Fruit fly (Drosophila melanogaster) whole organism, embryonic: ENCODE data around the gene CG43678.

ENCODE experiments used
- Aef1 ChIP-seq: fragments of 200-800 bp; sonication (Bioruptor generic); IDR thresholded peaks from 3 replicates; pipeline ENCODE4 v1.3.6; 2022; ENCODE audit warnings: missing biosample characterization, missing genetic modification characterization
- BEAF-32 ChIP-seq: fragments of 200-800 bp; sonication (Bioruptor generic); optimal IDR thresholded peaks from 3 replicates; lab custom pipeline; 2017; ENCODE audit warnings: missing biosample characterization, missing genetic modification characterization, mild to moderate bottlenecking, moderate library complexity, missing genetic modification reagents
- C15 ChIP-seq: fragments of 200-800 bp; sonication (Bioruptor generic); IDR thresholded peaks from 3 replicates; pipeline ENCODE4 v1.3.6; 2022; ENCODE audit warnings: missing biosample characterization, missing genetic modification characterization
- CG10147 ChIP-seq: fragments of 200-800 bp; sonication (Bioruptor generic); optimal IDR thresholded peaks from 2 replicates; lab custom pipeline; 2019; ENCODE audit warnings: missing biosample characterization, mild to moderate bottlenecking, missing genetic modification characterization, moderate library complexity
- CG13296 ChIP-seq: fragments of 200-800 bp; sonication (Bioruptor generic); optimal IDR thresholded peaks from 3 replicates; lab custom pipeline; 2018; ENCODE audit warnings: missing biosample characterization, mild to moderate bottlenecking, missing genetic modification characterization
- CG14441 ChIP-seq: fragments of 200-800 bp; sonication (Bioruptor generic); IDR thresholded peaks from 2 replicates; pipeline ENCODE4 v1.3.6; 2022; ENCODE audit warnings: missing biosample characterization, missing genetic modification characterization
- CG17361 ChIP-seq: fragments of 200-800 bp; sonication (Bioruptor generic); IDR thresholded peaks from 3 replicates; pipeline ENCODE4 v1.3.6; 2022; ENCODE audit warnings: missing biosample characterization, missing genetic modification characterization
- CG17802 ChIP-seq: fragments of 200-800 bp; sonication (Bioruptor generic); optimal IDR thresholded peaks from 2 replicates; lab custom pipeline; 2018; ENCODE audit warnings: missing biosample characterization, mild to moderate bottlenecking, missing genetic modification characterization, moderate library complexity
- CG17912 ChIP-seq: fragments of 200-800 bp; sonication (Bioruptor generic); optimal IDR thresholded peaks from 2 replicates; lab custom pipeline; 2018; ENCODE audit warnings: missing biosample characterization, mild to moderate bottlenecking, missing genetic modification characterization
- CG1832 ChIP-seq: fragments of 200-800 bp; sonication (Bioruptor generic); optimal IDR thresholded peaks from 2 replicates; lab custom pipeline; 2017; ENCODE audit warnings: missing biosample characterization, mild to moderate bottlenecking, missing genetic modification characterization, inconsistent platforms
- CG2120 ChIP-seq: fragments of 200-800 bp; sonication (Bioruptor generic); optimal IDR thresholded peaks from 3 replicates; lab custom pipeline; 2016; ENCODE audit warnings: missing biosample characterization, missing genetic modification characterization
- CG30020 ChIP-seq: fragments of 200-800 bp; optimal IDR thresholded peaks from 2 replicates; lab custom pipeline; 2019; ENCODE audit warnings: missing biosample characterization, mild to moderate bottlenecking, missing genetic modification characterization, moderate library complexity
- CG3281 ChIP-seq: fragments of 200-800 bp; sonication (Bioruptor generic); optimal IDR thresholded peaks from 3 replicates; lab custom pipeline; 2017; ENCODE audit warnings: missing biosample characterization, mild to moderate bottlenecking, missing genetic modification characterization
- CG5245 ChIP-seq: fragments of 200-800 bp; sonication (Bioruptor generic); optimal IDR thresholded peaks from 3 replicates; lab custom pipeline; 2016; ENCODE audit warnings: missing biosample characterization, missing genetic modification characterization
- CG7839 ChIP-seq: fragments of 200-800 bp; sonication (Bioruptor generic); optimal IDR thresholded peaks from 3 replicates; lab custom pipeline; 2018; ENCODE audit warnings: missing biosample characterization, mild to moderate bottlenecking, missing genetic modification characterization, moderate library complexity
- CG8281 ChIP-seq: fragments of 200-800 bp; sonication (Bioruptor generic); optimal IDR thresholded peaks from 2 replicates; lab custom pipeline; 2018; ENCODE audit warnings: missing biosample characterization, mild to moderate bottlenecking, missing genetic modification characterization, moderate library complexity
- Dp ChIP-seq: fragments of 200-800 bp; sonication (Bioruptor generic); optimal IDR thresholded peaks from 2 replicates; lab custom pipeline; 2018; ENCODE audit warnings: missing biosample characterization, mild to moderate bottlenecking, missing genetic modification characterization, moderate library complexity
- Drgx ChIP-seq: fragments of 200-800 bp; sonication (Bioruptor generic); IDR thresholded peaks from 2 replicates; pipeline ENCODE4 v1.3.6; 2022; ENCODE audit warnings: missing biosample characterization, missing genetic modification characterization
- Hmr ChIP-seq: fragments of 200-800 bp; sonication (Bioruptor generic); optimal IDR thresholded peaks from 3 replicates; lab custom pipeline; 2017; ENCODE audit warnings: mild to moderate bottlenecking, missing biosample characterization, missing genetic modification reagents, missing genetic modification characterization
- Hr51 ChIP-seq, 2 experiments: fragments of 200-800 bp; sonication (Bioruptor generic); optimal IDR thresholded peaks; 2 replicates in 1 of 2; 3 replicates in 1 of 2; lab custom pipeline; 2016 to 2018; ENCODE audit warnings: missing biosample characterization in 2 of 2, missing genetic modification characterization in 2 of 2, mild to moderate bottlenecking in 1 of 2, moderate library complexity in 1 of 2
- Myb ChIP-seq: fragments of 200-800 bp; sonication (Bioruptor generic); optimal IDR thresholded peaks from 2 replicates; lab custom pipeline; 2016; ENCODE audit warnings: missing biosample characterization, missing genetic modification characterization
- Oaz ChIP-seq: fragments of 200-800 bp; sonication (Bioruptor generic); IDR thresholded peaks from 2 replicates; pipeline ENCODE4 v1.3.6; 2022; ENCODE audit warnings: missing biosample characterization, missing genetic modification characterization
- Spps ChIP-seq: fragments of 200-800 bp; sonication (Bioruptor generic); optimal IDR thresholded peaks from 2 replicates; lab custom pipeline; 2018; ENCODE audit warnings: missing biosample characterization, mild to moderate bottlenecking, missing genetic modification characterization
- Xrp1 ChIP-seq: fragments of 200-800 bp; sonication (Bioruptor generic); IDR thresholded peaks from 2 replicates; pipeline ENCODE4 v1.3.6; 2022; ENCODE audit warnings: missing biosample characterization, missing genetic modification characterization
- ac ChIP-seq: fragments of 200-800 bp; sonication (Bioruptor generic); optimal IDR thresholded peaks from 3 replicates; lab custom pipeline; 2017; ENCODE audit warnings: missing biosample characterization, mild to moderate bottlenecking, missing genetic modification characterization
- aop ChIP-seq: fragments of 200-800 bp; sonication (Bioruptor generic); IDR thresholded peaks from 2 replicates; pipeline ENCODE4 v1.3.6; 2022; ENCODE audit warnings: missing biosample characterization, missing genetic modification characterization
- ato ChIP-seq: fragments of 200-800 bp; sonication (Bioruptor generic); IDR thresholded peaks from 2 replicates; pipeline ENCODE4 v1.3.6; 2022; ENCODE audit warnings: missing biosample characterization, missing genetic modification characterization; ENCODE audit not compliant: partially characterized antibody
- bsh ChIP-seq, 2 experiments: fragments of 200-800 bp; sonication (Bioruptor generic); optimal IDR thresholded peaks; 2 replicates each; lab custom pipeline; 2017 to 2018; ENCODE audit warnings: mild to moderate bottlenecking in 2 of 2, missing biosample characterization in 2 of 2, missing genetic modification characterization in 2 of 2, moderate library complexity in 1 of 2
- caup ChIP-seq: fragments of 200-800 bp; sonication (Bioruptor generic); optimal IDR thresholded peaks from 3 replicates; lab custom pipeline; 2017; ENCODE audit warnings: missing biosample characterization, mild to moderate bottlenecking, missing genetic modification characterization, moderate library complexity; ENCODE audit not compliant: severe bottlenecking
- ewg ChIP-seq: fragments of 200-800 bp; sonication (Bioruptor generic); optimal IDR thresholded peaks from 3 replicates; lab custom pipeline; 2017; ENCODE audit warnings: mild to moderate bottlenecking, missing biosample characterization, missing genetic modification reagents, missing genetic modification characterization
- fd96Cb ChIP-seq: fragments of 200-800 bp; sonication (Bioruptor generic); optimal IDR thresholded peaks from 2 replicates; lab custom pipeline; 2018; ENCODE audit warnings: missing biosample characterization, mild to moderate bottlenecking, missing genetic modification characterization, moderate library complexity
- pan ChIP-seq, 4 experiments: fragments of >200 bp in 3 of 4; fragments of 200-800 bp in 1 of 4; sonication (Bioruptor generic) in 1 of 4; optimal IDR thresholded peaks in 3 of 4; IDR thresholded peaks in 1 of 4; 2 replicates each; pipeline versions ENCODE4 v1.3.6 to Lab custom; 2017 to 2022; ENCODE audit warnings: missing biosample characterization in 2 of 4, missing genetic modification characterization in 2 of 4, mixed read lengths in 1 of 4
- pnt ChIP-seq: fragments of 200-800 bp; sonication (Bioruptor generic); optimal IDR thresholded peaks from 3 replicates; lab custom pipeline; 2016; ENCODE audit warnings: missing biosample characterization, missing genetic modification characterization
- pzg ChIP-seq: fragments of 200-800 bp; sonication (Bioruptor generic); optimal IDR thresholded peaks from 3 replicates; lab custom pipeline; 2018; ENCODE audit warnings: missing biosample characterization, mild to moderate bottlenecking, missing genetic modification characterization, moderate library complexity
- ro ChIP-seq: fragments of 200-800 bp; sonication (Bioruptor generic); IDR thresholded peaks from 2 replicates; pipeline ENCODE4 v1.3.6; 2022; ENCODE audit warnings: missing biosample characterization, missing genetic modification characterization
- sens ChIP-seq: fragments of 200-800 bp; sonication (Bioruptor generic); peaks from one replicate; lab custom pipeline; 2016; ENCODE audit warnings: missing biosample characterization, missing genetic modification characterization
- stc ChIP-seq: fragments of 200-800 bp; sonication (Bioruptor generic); IDR thresholded peaks from 2 replicates; pipeline ENCODE4 v1.3.6; 2022; ENCODE audit warnings: missing biosample characterization, missing genetic modification characterization
- tna ChIP-seq: fragments of 200-800 bp; sonication (Bioruptor generic); IDR thresholded peaks from 2 replicates; pipeline ENCODE4 v1.3.6; 2022; ENCODE audit warnings: missing biosample characterization, missing genetic modification characterization; ENCODE audit not compliant: partially characterized antibody
- toy ChIP-seq: fragments of 200-800 bp; sonication (Bioruptor generic); IDR thresholded peaks from 2 replicates; pipeline ENCODE4 v1.3.6; 2022; ENCODE audit warnings: missing biosample characterization, missing genetic modification characterization
- twi ChIP-seq: fragments of 200-800 bp; optimal IDR thresholded peaks from 2 replicates; lab custom pipeline; 2019; ENCODE audit warnings: missing biosample characterization, mild to moderate bottlenecking, missing genetic modification characterization, moderate library complexity
- unpg ChIP-seq: fragments of 200-800 bp; sonication (Bioruptor generic); optimal IDR thresholded peaks from 3 replicates; lab custom pipeline; 2018; ENCODE audit warnings: missing biosample characterization, mild to moderate bottlenecking, missing genetic modification characterization, moderate library complexity
- vnd ChIP-seq: fragments of 200-800 bp; sonication (Bioruptor generic); IDR thresholded peaks from 3 replicates; pipeline ENCODE4 v1.3.6; 2022; ENCODE audit warnings: missing biosample characterization, missing genetic modification characterization; ENCODE audit not compliant: partially characterized antibody
- zfh1 ChIP-seq: fragments of 200-800 bp; sonication (Bioruptor generic); IDR thresholded peaks from 3 replicates; pipeline ENCODE4 v1.3.6; 2022; ENCODE audit warnings: missing biosample characterization, missing genetic modification characterization

Gene CG43678

dm6 chr3L:15006825-15007224 lies 42.5 kb downstream of the CG43678 start (continued):
- peak; percentile 36 to 45 for TF ChIP-seq bsh (GFP tag; optimal IDR thresholded peaks at IDR 0.05; lab: Kevin White, UChicago)

dm6 chr3L:15005774-15006173 lies 43.5 kb downstream of the CG43678 start:
- TF ChIP-seq bsh (GFP tag; optimal IDR thresholded peaks at IDR 0.05; lab: Kevin White, UChicago) (peak in 1 of 2 experiments; percentile 42), CG17361 (GFP tag; lab: Robert Waterston, UW) (0 out of 3 replicates have a peak, but pooled peaks have one; percentile 29), CG8281 (no peak), sens (GFP tag; lab: Kevin White, UChicago) (peak; percentile 31)

- TF ChIP-seq ro (GFP tag; lab: Robert Waterston, UW): no peak
- no peak for TF ChIP-seq tna (GFP tag; lab: Robert Waterston, UW)
- no peak for TF ChIP-seq fd96Cb
- peak; percentile 30; the same call in 1 of the 2 replicates for TF ChIP-seq Xrp1
- no peak for TF ChIP-seq caup (GFP tag; lab: Kevin White, UChicago)
- TF ChIP-seq Drgx: peak; percentile 78
- TF ChIP-seq zfh1 (GFP tag; lab: Robert Waterston, UW): 0 out of 3 replicates have a peak, but pooled peaks have one; percentile 12
- TF ChIP-seq Dp: no peak
- TF ChIP-seq CG17802: no peak
- no peak for TF ChIP-seq CG14441 (GFP tag; lab: Robert Waterston, UW)
- peak; percentile 17 for TF ChIP-seq ewg
- TF ChIP-seq CG30020 (tag; lab: Kevin White, UChicago): no peak
- TF ChIP-seq Hmr (GFP tag; lab: Kevin White, UChicago): no peak
Measured at dm6 chr3L:15005085-15005484, 44.2 kb downstream of the CG43678 start.

dm6 chr3L:14999284-15000019 lies 49.8 kb downstream of the CG43678 start, which contains the start of the genes mRpL39 and Prosbeta2:
Gene mRpL39 (minus strand): TSS chr3L:14999666.
Gene Prosbeta2 (plus strand): TSS chr3L:14999951.
- TF ChIP-seq pzg (peak; percentile 35), aop (GFP tag; lab: Robert Waterston, UW) (0 out of 2 replicates have a peak, but pooled peaks have one; percentile 19), C15 (GFP tag; lab: Robert Waterston, UW) (0 out of 3 replicates have a peak, but pooled peaks have one; percentile 27), Myb (no peak), Hr51 (GFP tag; optimal IDR thresholded peaks at IDR 0.05; lab: Kevin White, UChicago) (no peak), vnd (GFP tag; lab: Robert Waterston, UW) (peak; percentile 98), CG2120 (GFP tag; lab: Kevin White, UChicago) (no peak), CG1832 (GFP tag; lab: Kevin White, UChicago) (no peak), pnt (no peak), unpg (GFP tag; lab: Kevin White, UChicago) (peak; percentile 53), CG10147 (GFP tag; lab: Kevin White, UChicago) (peak; percentile 73), CG7839 (tag; lab: Kevin White, UChicago) (peak; percentile 50), CG3281 (GFP tag; lab: Kevin White, UChicago) (peak; percentile 33), Oaz (GFP tag; lab: Robert Waterston, UW) (no peak), twi (tag; lab: Kevin White, UChicago) (no peak), BEAF-32 (peak; percentile 67), zfh1 (GFP tag; lab: Robert Waterston, UW) (peak; percentile 68; the same call in 2 of the 3 replicates), ato (peak; percentile 86), CG17912 (no peak), ac (GFP tag; lab: Kevin White, UChicago) (no peak), pan (optimal IDR thresholded peaks at IDR 0.05; lab: Kevin White, UChicago) (no peak), pan (GFP tag; optimal IDR thresholded peaks at IDR 0.05 in 1 of 2, IDR thresholded peaks at IDR 0.05 in 1 of 2) (peak in 1 of 2 experiments; percentile 78), CG5245 (peak; percentile 47), toy (no peak), Aef1 (peak; percentile 62), CG13296 (GFP tag; lab: Kevin White, UChicago) (no peak), stc (GFP tag; lab: Robert Waterston, UW) (peak; percentile 62), Spps (tag; lab: Kevin White, UChicago) (no peak)
